Worm (Caenorhabditis elegans) whole organism, young adult: ENCODE measurements around the gene rnh-1.0.

ENCODE experiments used
- D2030.7 ChIP-seq: fragments of 200-800 bp; sonication (Bioruptor generic); IDR thresholded peaks from 2 replicates; pipeline ENCODE4 v1.3.6; 2022; ENCODE audit warnings: missing genetic modification reagents, missing genetic modification characterization, missing compliant biosample characterization
- F23B12.7 ChIP-seq: sonication (generic microtip); optimal IDR thresholded peaks from 2 replicates; lab custom pipeline; 2017; ENCODE audit warnings: missing genetic modification characterization, mild to moderate bottlenecking, missing compliant biosample characterization, antibody characterized with exemption, moderate library complexity; ENCODE audit not compliant: insufficient read depth
- F39B2.1 ChIP-seq: fragments of 200-800 bp; sonication (Bioruptor generic); IDR thresholded peaks from 2 replicates; pipeline ENCODE4 v1.3.6; 2022; ENCODE audit warnings: missing genetic modification reagents, missing genetic modification characterization, missing compliant biosample characterization
- F49E8.2 ChIP-seq: sonication (generic microtip); optimal IDR thresholded peaks from 3 replicates; lab custom pipeline; 2017; ENCODE audit warnings: missing genetic modification characterization, mild to moderate bottlenecking, missing compliant biosample characterization, antibody characterized with exemption, moderate library complexity; ENCODE audit not compliant: insufficient read depth
- K12H6.12 ChIP-seq: fragments of 200-800 bp; sonication (Bioruptor generic); optimal IDR thresholded peaks from 2 replicates; lab custom pipeline; 2018; ENCODE audit warnings: mild to moderate bottlenecking, missing genetic modification characterization, missing compliant biosample characterization
- Y53G8AR.9 ChIP-seq: fragments of 200-800 bp; sonication (Bioruptor generic); conservative IDR thresholded peaks from 2 replicates; pipeline ENCODE4 v1.3.6; 2022; ENCODE audit warnings: missing genetic modification reagents, missing genetic modification characterization, missing compliant biosample characterization
- aptf-2 ChIP-seq: fragments of 200-800 bp; sonication (Bioruptor generic); conservative IDR thresholded peaks from 2 replicates; pipeline ENCODE4 v1.3.6; 2022; ENCODE audit warnings: missing genetic modification reagents, missing genetic modification characterization, missing compliant biosample characterization
- athp-1 ChIP-seq: sonication (generic microtip); optimal IDR thresholded peaks from 2 replicates; lab custom pipeline; 2017; ENCODE audit warnings: mild to moderate bottlenecking, missing genetic modification characterization, missing compliant biosample characterization
- attf-3 ChIP-seq: fragments of 200-800 bp; sonication (Bioruptor generic); conservative IDR thresholded peaks from 2 replicates; pipeline ENCODE4 v1.3.6; 2022; ENCODE audit warnings: missing genetic modification reagents, missing genetic modification characterization, missing compliant biosample characterization
- attf-5 ChIP-seq: fragments of 200-800 bp; sonication (Bioruptor generic); optimal IDR thresholded peaks from 2 replicates; lab custom pipeline; 2018; ENCODE audit warnings: mild to moderate bottlenecking, missing genetic modification characterization, missing compliant biosample characterization
- attf-6 ChIP-seq: fragments of 200-800 bp; sonication (Bioruptor generic); IDR thresholded peaks from 2 replicates; pipeline ENCODE4 v1.3.6; 2022; ENCODE audit warnings: missing genetic modification reagents, missing genetic modification characterization, missing compliant biosample characterization
- cebp-1 ChIP-seq, 2 experiments: fragments of 200-800 bp in 1 of 2; sonication (Bioruptor generic) in 1 of 2; sonication (generic microtip) in 1 of 2; IDR thresholded peaks in 1 of 2; optimal IDR thresholded peaks in 1 of 2; 2 replicates each; pipeline versions ENCODE4 v1.3.6 to Lab custom; 2017 to 2022; ENCODE audit warnings: missing compliant biosample characterization in 2 of 2, missing genetic modification characterization in 2 of 2, mild to moderate bottlenecking in 1 of 2, missing genetic modification reagents in 1 of 2, moderate library complexity in 1 of 2
- ceh-100 ChIP-seq: fragments of 200-800 bp; sonication (Bioruptor generic); IDR thresholded peaks from 2 replicates; pipeline ENCODE4 v1.3.6; 2022; ENCODE audit warnings: missing genetic modification reagents, missing genetic modification characterization, missing compliant biosample characterization
- ceh-27 ChIP-seq: fragments of 200-800 bp; sonication (Bioruptor generic); optimal IDR thresholded peaks from 2 replicates; lab custom pipeline; 2018; ENCODE audit warnings: mild to moderate bottlenecking, missing genetic modification characterization, moderate library complexity, missing compliant biosample characterization
- die-1 ChIP-seq: sonication (generic microtip); optimal IDR thresholded peaks from 2 replicates; lab custom pipeline; 2016; ENCODE audit warnings: missing genotype, mild to moderate bottlenecking, missing genetic modification characterization, missing compliant biosample characterization
- dox-1 ChIP-seq: fragments of 200-800 bp; sonication (Bioruptor generic); IDR thresholded peaks from 2 replicates; pipeline ENCODE4 v1.3.6; 2022; ENCODE audit warnings: missing genetic modification reagents, missing genetic modification characterization, missing compliant biosample characterization
- dpl-1 ChIP-seq: fragments of 150-350 bp; optimal IDR thresholded peaks from 2 replicates; lab custom pipeline; 2014; ENCODE audit warnings: missing biosample characterization, missing genetic modification reagents, missing genetic modification characterization
- egl-18 ChIP-seq: fragments of 200-800 bp; sonication (Bioruptor generic); IDR thresholded peaks from 2 replicates; pipeline ENCODE4 v1.3.6; 2022; ENCODE audit warnings: missing genetic modification reagents, missing genetic modification characterization, missing compliant biosample characterization
- egl-44 ChIP-seq: fragments of 200-800 bp; sonication (Bioruptor generic); IDR thresholded peaks from 2 replicates; pipeline ENCODE4 v1.3.6; 2022; ENCODE audit warnings: missing genetic modification reagents, missing genetic modification characterization, missing compliant biosample characterization
- him-1 ChIP-seq: sonication (generic microtip); optimal IDR thresholded peaks from 2 replicates; lab custom pipeline; 2016; ENCODE audit warnings: missing genotype, missing genetic modification reagents, missing genetic modification characterization, missing compliant biosample characterization
- hmg-1.2 ChIP-seq: fragments of 200-800 bp; sonication (Bioruptor generic); IDR thresholded peaks from 2 replicates; pipeline ENCODE4 v1.3.6; 2022; ENCODE audit warnings: missing genetic modification reagents, missing genetic modification characterization, missing compliant biosample characterization
- lin-35 ChIP-seq, 3 experiments: fragments of 150-350 bp in 2 of 3; sonication (generic microtip) in 1 of 3; optimal IDR thresholded peaks; 2 replicates each; lab custom pipeline; 2014 to 2018; ENCODE audit warnings: missing biosample characterization in 3 of 3, missing genetic modification characterization in 3 of 3, missing genetic modification reagents in 3 of 3
- lin-40 ChIP-seq: sonication (generic microtip); optimal IDR thresholded peaks from 2 replicates; lab custom pipeline; 2016; ENCODE audit warnings: missing genetic modification characterization, mild to moderate bottlenecking, missing compliant biosample characterization, missing genotype, missing genetic modification reagents
- lsl-1 ChIP-seq: fragments of 200-800 bp; sonication (Bioruptor generic); optimal IDR thresholded peaks from 2 replicates; lab custom pipeline; 2018; ENCODE audit warnings: mild to moderate bottlenecking, missing genetic modification characterization, moderate library complexity, missing compliant biosample characterization
- madf-8 ChIP-seq: fragments of 200-800 bp; sonication (Bioruptor generic); conservative IDR thresholded peaks from 2 replicates; pipeline ENCODE4 v1.3.6; 2022; ENCODE audit warnings: missing genetic modification reagents, missing genetic modification characterization, missing compliant biosample characterization
- mcd-1 ChIP-seq: fragments of 200-800 bp; sonication (Bioruptor generic); IDR thresholded peaks from 2 replicates; pipeline ENCODE4 v1.3.6; 2022; ENCODE audit warnings: missing genetic modification reagents, missing genetic modification characterization, missing compliant biosample characterization
- nhr-80 ChIP-seq: sonication (generic microtip); optimal IDR thresholded peaks from 2 replicates; lab custom pipeline; 2016; ENCODE audit warnings: missing genetic modification characterization, missing compliant biosample characterization
- pbrm-1 ChIP-seq: fragments of 200-800 bp; sonication (Bioruptor generic); IDR thresholded peaks from 2 replicates; pipeline ENCODE4 v1.3.6; 2022; ENCODE audit warnings: missing genetic modification reagents, missing genetic modification characterization, missing compliant biosample characterization
- pha-4 ChIP-seq: fragments of 150-350 bp; sonication (generic microtip); optimal IDR thresholded peaks from 2 replicates; lab custom pipeline; 2014; ENCODE audit warnings: missing biosample characterization, missing genetic modification reagents, missing genetic modification characterization
- rcor-1 ChIP-seq: fragments of 200-800 bp; sonication (Bioruptor generic); IDR thresholded peaks from 2 replicates; pipeline ENCODE4 v1.3.6; 2022; ENCODE audit warnings: missing genetic modification reagents, missing genetic modification characterization, missing compliant biosample characterization
- rpc-1 ChIP-seq, 2 experiments: fragments of 150-350 bp in 1 of 2; sonication (generic microtip) in 1 of 2; optimal IDR thresholded peaks; 2 replicates each; lab custom pipeline; 2014 to 2018; ENCODE audit warnings: missing biosample characterization in 1 of 2, missing genetic modification characterization in 1 of 2, missing genetic modification reagents in 1 of 2, missing genotype in 1 of 2
- snpc-1.3 ChIP-seq: sonication (generic microtip); optimal IDR thresholded peaks from 2 replicates; lab custom pipeline; 2017; ENCODE audit warnings: missing genetic modification characterization, mild to moderate bottlenecking, missing compliant biosample characterization, antibody characterized with exemption, moderate library complexity, missing genotype, missing genetic modification reagents; ENCODE audit not compliant: insufficient read depth
- snpc-4 ChIP-seq, 5 experiments: fragments of 150-350 bp in 1 of 5; sonication (generic microtip) in 4 of 5; optimal IDR thresholded peaks; 2 replicates each; lab custom pipeline; 2014 to 2018; ENCODE audit warnings: missing genetic modification characterization in 5 of 5, missing biosample characterization in 3 of 5, antibody characterized with exemption in 2 of 5, mild to moderate bottlenecking in 2 of 5, missing compliant biosample characterization in 2 of 5, missing genotype in 2 of 5, moderate library complexity in 2 of 5, missing genetic modification reagents in 1 of 5
- unc-130 ChIP-seq: sonication (generic microtip); optimal IDR thresholded peaks from 2 replicates; lab custom pipeline; 2016; ENCODE audit warnings: missing genetic modification reagents, missing genetic modification characterization, missing compliant biosample characterization
- unc-62 ChIP-seq: fragments of 150-350 bp; optimal IDR thresholded peaks from 2 replicates; lab custom pipeline; 2014; ENCODE audit warnings: missing biosample characterization, missing genetic modification reagents, missing genetic modification characterization
- ztf-22 ChIP-seq: fragments of 200-800 bp; sonication (Bioruptor generic); optimal IDR thresholded peaks from 2 replicates; lab custom pipeline; 2018; ENCODE audit warnings: mild to moderate bottlenecking, missing genetic modification characterization, moderate library complexity, missing compliant biosample characterization

The rnh-1.0 gene

ce11 chrII:4955353-4955752, 39.8 kb upstream of the rnh-1.0 start, which contains the start of gene pbs-3:
TSS of gene pbs-3 (minus strand) at chrII:4955427.
- TF ChIP-seq ceh-100 = peak; percentile 93
- TF ChIP-seq aptf-2 (GFP tag; lab: Robert Waterston, UW) = 0 out of 2 replicates have a peak, but pooled peaks have one; percentile 44
- peak; percentile 33; the same call in 1 of the 2 replicates for TF ChIP-seq rcor-1
- no peak for TF ChIP-seq F39B2.1 (GFP tag; lab: Robert Waterston, UW)
- peak; percentile 64 for TF ChIP-seq mcd-1 (GFP tag; lab: Robert Waterston, UW)
- TF ChIP-seq egl-44 (GFP tag; lab: Robert Waterston, UW) = no peak
- TF ChIP-seq F49E8.2 = peak; percentile 48
- TF ChIP-seq attf-3 (GFP tag; lab: Robert Waterston, UW) = 0 out of 2 replicates have a peak, but pooled peaks have one; percentile 47
- no peak for TF ChIP-seq snpc-4 (GFP tag; optimal IDR thresholded peaks at IDR 0.05; lab: Kevin White, UChicago)
- TF ChIP-seq snpc-4 (tag; optimal IDR thresholded peaks at IDR 0.05; lab: Kevin White, UChicago) = peak in 1 of 4 experiments; percentile 16
- TF ChIP-seq attf-5 = peak; percentile 81
- TF ChIP-seq ztf-22 (GFP tag; lab: Kevin White, UChicago) = no peak
- TF ChIP-seq snpc-1.3 (tag; lab: Kevin White, UChicago) = peak; percentile 34
- TF ChIP-seq athp-1 (tag; lab: Kevin White, UChicago) = no peak
- TF ChIP-seq pha-4 (tag; lab: Kevin White, UChicago) = peak; percentile 13
- peak; percentile 44 for TF ChIP-seq nhr-80
- peak; percentile 25 for TF ChIP-seq ceh-27
- peak; percentile 61 for TF ChIP-seq D2030.7 (GFP tag; lab: Robert Waterston, UW)
- TF ChIP-seq pbrm-1 (GFP tag; lab: Robert Waterston, UW) = peak; percentile 41; the same call in 1 of the 2 replicates
- no peak for TF ChIP-seq egl-18 (GFP tag; lab: Robert Waterston, UW)
- TF ChIP-seq rpc-1 (optimal IDR thresholded peaks at IDR 0.05; lab: Kevin White, UChicago) = peak; percentile 1
- TF ChIP-seq rpc-1 (tag; optimal IDR thresholded peaks at IDR 0.05; lab: Kevin White, UChicago) = no peak
- peak in 1 of 3 experiments; percentile 27 for TF ChIP-seq lin-35 (GFP tag; optimal IDR thresholded peaks at IDR 0.05; lab: Kevin White, UChicago)
- peak; percentile 19 for TF ChIP-seq K12H6.12 (tag; lab: Kevin White, UChicago)
- TF ChIP-seq unc-62 = no peak
- no peak for TF ChIP-seq cebp-1 (GFP tag; IDR thresholded peaks at IDR 0.05; lab: Robert Waterston, UW)
- no peak for TF ChIP-seq cebp-1 (tag; optimal IDR thresholded peaks at IDR 0.05; lab: Kevin White, UChicago)
- TF ChIP-seq madf-8 = no peak; the same call in 1 of the 2 replicates
- TF ChIP-seq Y53G8AR.9 (GFP tag; lab: Robert Waterston, UW) = peak; percentile 31; the same call in 1 of the 2 replicates
- TF ChIP-seq hmg-1.2 (GFP tag; lab: Robert Waterston, UW) = peak; percentile 5; the same call in 1 of the 2 replicates
- no peak for TF ChIP-seq lin-40 (tag; lab: Kevin White, UChicago)
- TF ChIP-seq dox-1 (GFP tag; lab: Robert Waterston, UW) = peak; percentile 53; the same call in 1 of the 2 replicates
- TF ChIP-seq F23B12.7 (tag; lab: Kevin White, UChicago) = peak; percentile 85
- TF ChIP-seq him-1 (tag; lab: Kevin White, UChicago) = no peak
- TF ChIP-seq unc-130 (GFP tag; lab: Kevin White, UChicago) = peak; percentile 9
- TF ChIP-seq die-1 (tag; lab: Kevin White, UChicago) = no peak
- peak; percentile 30 for TF ChIP-seq lsl-1 (GFP tag; lab: Kevin White, UChicago)
- TF ChIP-seq attf-6 (GFP tag; lab: Robert Waterston, UW) = no peak
- peak; percentile 7 for TF ChIP-seq dpl-1 (GFP tag; lab: Kevin White, UChicago)
